Worm (Caenorhabditis elegans): ENCODE data around the gene crh-2.

Gene crh-2

DNA sequence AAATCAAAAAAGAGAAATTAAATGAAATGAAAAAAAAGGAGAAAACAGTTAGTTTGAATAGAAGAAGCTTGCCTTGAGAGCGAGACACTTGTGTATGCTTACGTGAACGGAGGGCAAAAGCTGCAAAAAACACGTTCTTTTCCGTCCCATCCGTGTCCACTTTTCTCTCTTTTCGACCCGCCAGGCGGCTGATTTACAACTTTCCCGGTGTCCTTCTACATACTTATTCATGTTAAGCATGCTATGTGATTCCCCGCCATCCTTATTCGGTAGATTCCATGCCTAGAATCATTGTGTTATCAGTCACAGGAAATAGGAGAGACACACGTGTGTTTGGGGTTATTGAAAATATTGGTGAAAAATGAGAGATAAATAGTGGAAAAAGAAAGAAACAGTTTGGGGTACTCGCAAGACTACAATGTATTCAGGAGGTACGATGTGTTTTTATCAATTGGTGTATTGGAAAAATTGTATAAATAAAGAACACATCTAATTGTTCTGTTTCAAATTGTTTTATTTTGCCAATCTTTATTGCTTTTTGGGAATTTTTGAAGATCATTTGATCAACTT, 45.3 kb downstream of the crh-2 start, which contains the start of gene nas-29:
nas-29 (minus strand) TSS at position 92 of the 570 bp plus-strand sequence.
- TF ChIP-seq med-1 (GFP tag; optimal IDR thresholded peaks at IDR 0.05; ENCODE audit: insufficient read depth) (no peak), ztf-29 (GFP tag; IDR thresholded peaks at IDR 0.05) (no peak), klf-2 (GFP tag; conservative IDR thresholded peaks at IDR 0.05) (no peak), cog-1 (tag; optimal IDR thresholded peaks at IDR 0.05) (no peak), tab-1 (GFP tag; IDR thresholded peaks at IDR 0.05) (no peak), T22C8.4 (GFP tag; IDR thresholded peaks at IDR 0.05) (no peak), flt-1 (GFP tag; IDR thresholded peaks at IDR 0.05) (no peak), ztf-23 (GFP tag; IDR thresholded peaks at IDR 0.05) (no peak), ref-1 (GFP tag; conservative IDR thresholded peaks at IDR 0.05) (no peak)

DNA sequence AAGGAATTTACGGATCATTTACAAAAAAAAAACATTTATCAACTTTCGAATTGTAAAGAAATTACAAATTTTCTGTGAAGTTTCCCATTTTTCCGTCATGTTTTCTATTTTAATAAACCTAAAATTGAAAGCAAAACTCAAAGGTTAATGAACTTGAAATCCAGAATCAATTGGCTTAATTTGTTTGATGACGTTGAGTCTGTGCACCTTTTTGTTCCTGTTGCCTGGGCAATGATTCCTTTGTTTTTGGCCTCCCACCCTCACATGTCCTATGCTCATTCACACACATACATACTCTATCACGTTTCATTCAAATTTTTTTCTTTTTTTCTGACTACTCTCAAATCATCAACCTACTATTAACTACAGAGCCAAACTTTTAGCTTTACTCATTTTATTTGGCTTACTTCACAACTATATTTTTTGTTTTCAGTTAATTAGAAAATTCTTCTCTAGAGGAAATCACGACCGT, 51.0 kb downstream of the crh-2 start, which contains the start of gene F58A6.2:
F58A6.2 (plus strand) TSS at position 422 of the 472 bp plus-strand sequence.
- TF ChIP-seq flt-1 (GFP tag; IDR thresholded peaks at IDR 0.05), result no peak

DNA sequence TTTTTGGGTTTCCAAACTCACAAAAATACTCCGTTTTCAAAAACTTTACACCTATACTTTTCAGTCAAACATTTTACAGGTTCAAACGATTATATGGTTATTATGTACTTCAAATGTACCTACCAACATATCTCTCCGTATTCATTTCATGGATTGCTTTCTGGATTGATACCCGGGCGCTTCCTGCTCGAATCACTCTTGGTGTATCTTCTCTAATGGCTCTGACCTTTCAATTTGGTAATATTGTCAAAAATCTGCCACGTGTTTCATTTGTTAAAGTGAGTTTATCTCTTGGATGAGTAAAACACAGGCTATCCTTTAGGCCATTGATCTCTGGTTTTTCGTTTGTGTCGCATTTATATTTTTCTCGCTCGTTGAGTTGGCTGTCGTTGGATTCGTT, 55.6 kb downstream of the crh-2 start:
- TF ChIP-seq T22C8.4 (GFP tag; IDR thresholded peaks at IDR 0.05) (no peak), ztf-29 (GFP tag; IDR thresholded peaks at IDR 0.05) (no peak), klf-2 (GFP tag; conservative IDR thresholded peaks at IDR 0.05) (no peak), med-1 (GFP tag; optimal IDR thresholded peaks at IDR 0.05; ENCODE audit: insufficient read depth) (no peak), cog-1 (tag; optimal IDR thresholded peaks at IDR 0.05) (no peak), tab-1 (GFP tag; IDR thresholded peaks at IDR 0.05) (no peak), ref-1 (GFP tag; conservative IDR thresholded peaks at IDR 0.05) (no peak), flt-1 (GFP tag; IDR thresholded peaks at IDR 0.05) (no peak)

DNA sequence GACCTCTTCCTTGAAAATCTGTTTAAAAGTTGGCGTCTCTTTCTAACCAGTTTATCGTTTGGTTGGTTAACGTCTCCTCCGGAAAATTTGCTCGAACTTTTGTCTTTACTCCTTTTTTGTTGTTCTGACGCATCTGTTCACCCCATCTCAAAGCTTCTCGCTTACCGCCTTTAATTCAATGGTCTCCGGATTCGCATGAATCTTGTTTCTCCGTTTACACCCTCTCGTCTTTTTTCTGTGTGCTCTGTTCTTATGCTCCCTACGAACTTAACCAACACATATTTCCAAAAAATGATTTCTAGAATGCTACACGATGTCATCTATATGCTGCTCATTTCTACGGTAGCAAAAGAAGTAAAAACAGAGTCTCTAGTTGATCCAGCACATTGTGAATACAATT, 57.3 kb downstream of the crh-2 start, which contains the start of gene lgc-56:
lgc-56 (plus strand) TSS at position 301 of the 400 bp plus-strand sequence.
- no peak for TF ChIP-seq klf-2 (GFP tag; conservative IDR thresholded peaks at IDR 0.05)
- no peak for TF ChIP-seq med-1 (GFP tag; optimal IDR thresholded peaks at IDR 0.05; ENCODE audit: insufficient read depth)

All from whole organism, midembryonic.